Worm (Caenorhabditis elegans) whole organism, L1 larva: ENCODE results near the gene R160.5.

Experiments
- C34B4.2 ChIP-seq: sonication (generic microtip); optimal IDR thresholded peaks from 2 replicates; lab custom pipeline; 2017; ENCODE audit warnings: mild to moderate bottlenecking, missing genetic modification characterization, missing compliant biosample characterization
- Y116A8C.19 ChIP-seq: sonication (generic microtip); optimal IDR thresholded peaks from 2 replicates; lab custom pipeline; 2016; ENCODE audit warnings: missing compliant biosample characterization, missing genetic modification characterization, borderline replicate concordance
- aha-1 ChIP-seq: fragments of 150-350 bp; optimal IDR thresholded peaks from 2 replicates; lab custom pipeline; 2014; ENCODE audit warnings: missing biosample characterization, missing genetic modification characterization
- aly-2 ChIP-seq: fragments of 150-350 bp; optimal IDR thresholded peaks from 2 replicates; lab custom pipeline; 2014; ENCODE audit warnings: missing biosample characterization, missing genetic modification characterization
- ama-1 ChIP-seq: fragments of 150-350 bp; optimal IDR thresholded peaks from 2 replicates; lab custom pipeline; 2014
- blmp-1 ChIP-seq: fragments of 150-350 bp; optimal IDR thresholded peaks from 2 replicates; lab custom pipeline; 2014; ENCODE audit warnings: missing biosample characterization, missing genetic modification characterization
- ceh-8 ChIP-seq: fragments of 200-800 bp; sonication (Bioruptor generic); optimal IDR thresholded peaks from 2 replicates; lab custom pipeline; 2018; ENCODE audit warnings: mild to moderate bottlenecking, missing genetic modification characterization, moderate library complexity, missing compliant biosample characterization
- ceh-82 ChIP-seq, 3 experiments: fragments of 150-350 bp in 1 of 3; sonication (generic microtip) in 2 of 3; optimal IDR thresholded peaks; 2 replicates each; lab custom pipeline; 2014 to 2017; ENCODE audit warnings: missing biosample characterization in 3 of 3, missing genetic modification characterization in 3 of 3
- ceh-88 ChIP-seq: fragments of 200-800 bp; sonication (Bioruptor generic); IDR thresholded peaks from 2 replicates; pipeline ENCODE4 v1.3.6; 2022; ENCODE audit warnings: missing genetic modification characterization, missing compliant biosample characterization
- ces-1 ChIP-seq: fragments of 150-350 bp; optimal IDR thresholded peaks from 2 replicates; lab custom pipeline; 2014; ENCODE audit warnings: missing biosample characterization, missing genetic modification reagents, missing genetic modification characterization
- dpl-1 ChIP-seq, 3 experiments: fragments of 150-350 bp in 2 of 3; sonication (generic microtip) in 1 of 3; optimal IDR thresholded peaks; 2 replicates each; lab custom pipeline; 2014 to 2017; ENCODE audit warnings: missing biosample characterization in 3 of 3, missing genetic modification characterization in 3 of 3, missing genetic modification reagents in 3 of 3
- efl-1 ChIP-seq, 4 experiments: fragments of 150-350 bp; optimal IDR thresholded peaks in 3 of 4; peaks in 1 of 4; 1 replicate in 1 of 4; 2 replicates in 3 of 4; lab custom pipeline; 2014; ENCODE audit warnings: missing biosample characterization in 2 of 4, missing genetic modification characterization in 2 of 4, missing genetic modification reagents in 2 of 4
- efl-3 ChIP-seq: fragments of 200-800 bp; sonication (Bioruptor generic); optimal IDR thresholded peaks from 2 replicates; lab custom pipeline; 2018; ENCODE audit warnings: mild to moderate bottlenecking, missing genetic modification characterization, missing compliant biosample characterization
- egl-13 ChIP-seq: sonication (generic microtip); optimal IDR thresholded peaks from 2 replicates; lab custom pipeline; 2016; ENCODE audit warnings: missing genotype, missing genetic modification reagents, missing genetic modification characterization, missing compliant biosample characterization
- elt-2 ChIP-seq: sonication (generic microtip); optimal IDR thresholded peaks from 2 replicates; lab custom pipeline; 2016; ENCODE audit warnings: missing genetic modification characterization, mild to moderate bottlenecking, inconsistent platforms, missing compliant biosample characterization, missing genetic modification reagents
- elt-3 ChIP-seq, 6 experiments: fragments of 150-350 bp in 1 of 6; sonication (generic microtip); optimal IDR thresholded peaks; 2 replicates each; lab custom pipeline; 2017 to 2018; ENCODE audit warnings: missing biosample characterization in 6 of 6, missing genetic modification characterization in 6 of 6, inconsistent platforms in 1 of 6
- ets-5 ChIP-seq: fragments of 200-800 bp; sonication (Bioruptor generic); IDR thresholded peaks from 2 replicates; pipeline ENCODE4 v1.3.6; 2022; ENCODE audit warnings: missing genetic modification characterization, missing compliant biosample characterization
- fkh-10 ChIP-seq: sonication (generic microtip); optimal IDR thresholded peaks from 2 replicates; lab custom pipeline; 2017; ENCODE audit warnings: missing biosample characterization, missing genetic modification reagents, missing genetic modification characterization
- fkh-4 ChIP-seq: sonication (generic microtip); optimal IDR thresholded peaks from 2 replicates; lab custom pipeline; 2016; ENCODE audit warnings: missing compliant biosample characterization, missing genetic modification characterization, borderline replicate concordance
- hlh-17 ChIP-seq: fragments of 200-800 bp; sonication (Bioruptor generic); optimal IDR thresholded peaks from 2 replicates; lab custom pipeline; 2018; ENCODE audit warnings: missing genetic modification characterization, mild to moderate bottlenecking, missing compliant biosample characterization, moderate library complexity, borderline replicate concordance
- hlh-4 ChIP-seq: sonication (generic microtip); optimal IDR thresholded peaks from 2 replicates; lab custom pipeline; 2016; ENCODE audit warnings: mild to moderate bottlenecking, missing genetic modification characterization, missing compliant biosample characterization
- hpl-2 ChIP-seq: fragments of 150-350 bp; optimal IDR thresholded peaks from 2 replicates; lab custom pipeline; 2014; ENCODE audit warnings: missing biosample characterization, missing genetic modification reagents, missing genetic modification characterization
- irx-1 ChIP-seq: sonication (generic microtip); optimal IDR thresholded peaks from 2 replicates; lab custom pipeline; 2016; ENCODE audit warnings: missing genetic modification characterization, missing compliant biosample characterization
- isw-1 ChIP-seq: fragments of 200-800 bp; sonication (Bioruptor generic); IDR thresholded peaks from 2 replicates; pipeline ENCODE4 v1.3.6; 2022; ENCODE audit warnings: missing genetic modification characterization, missing compliant biosample characterization
- lin-15B ChIP-seq: fragments of 150-350 bp; sonication (generic microtip); optimal IDR thresholded peaks from 3 replicates; lab custom pipeline; 2014; ENCODE audit warnings: missing biosample characterization, missing genetic modification characterization
- lin-39 ChIP-seq: fragments of 150-350 bp; optimal IDR thresholded peaks from 2 replicates; lab custom pipeline; 2014; ENCODE audit warnings: missing biosample characterization, missing genetic modification reagents, missing genetic modification characterization
- lsy-2 ChIP-seq, 2 experiments: fragments of 150-350 bp; optimal IDR thresholded peaks; 2 replicates each; lab custom pipeline; 2014; ENCODE audit warnings: missing biosample characterization in 2 of 2, missing genetic modification characterization in 2 of 2
- mef-2 ChIP-seq: fragments of 150-350 bp; optimal IDR thresholded peaks from 2 replicates; lab custom pipeline; 2014; ENCODE audit warnings: missing biosample characterization, missing genetic modification characterization
- mep-1 ChIP-seq: fragments of 150-350 bp; optimal IDR thresholded peaks from 2 replicates; lab custom pipeline; 2014; ENCODE audit warnings: missing biosample characterization, missing genetic modification characterization
- nhr-11 ChIP-seq: fragments of 150-350 bp; optimal IDR thresholded peaks from 2 replicates; lab custom pipeline; 2014; ENCODE audit warnings: missing biosample characterization, missing genetic modification characterization
- nhr-28 ChIP-seq: fragments of 150-350 bp; optimal IDR thresholded peaks from 2 replicates; lab custom pipeline; 2014; ENCODE audit warnings: missing biosample characterization, missing genetic modification characterization
- nhr-47 ChIP-seq: sonication (generic microtip); optimal IDR thresholded peaks from 2 replicates; lab custom pipeline; 2016; ENCODE audit warnings: mild to moderate bottlenecking, missing genetic modification characterization, moderate library complexity, missing compliant biosample characterization
- nhr-76 ChIP-seq: sonication (generic microtip); optimal IDR thresholded peaks from 2 replicates; lab custom pipeline; 2017; ENCODE audit warnings: missing biosample characterization, missing genetic modification characterization
- nhr-77 ChIP-seq: fragments of 150-350 bp; optimal IDR thresholded peaks from 2 replicates; lab custom pipeline; 2014; ENCODE audit warnings: missing biosample characterization, missing genetic modification characterization
- nhr-85 ChIP-seq: sonication (generic microtip); peaks from one replicate; lab custom pipeline; 2016; ENCODE audit warnings: missing genetic modification characterization, inconsistent platforms, missing compliant biosample characterization
- pag-3 ChIP-seq: sonication (generic microtip); optimal IDR thresholded peaks from 2 replicates; lab custom pipeline; 2017; ENCODE audit warnings: missing genetic modification characterization, mild to moderate bottlenecking, missing compliant biosample characterization, antibody characterized with exemption, borderline replicate concordance; ENCODE audit not compliant: insufficient read depth
- pqm-1 ChIP-seq: sonication (generic microtip); optimal IDR thresholded peaks from 3 replicates; lab custom pipeline; 2017; ENCODE audit warnings: missing biosample characterization, missing genetic modification characterization
- rnt-1 ChIP-seq: sonication (generic microtip); optimal IDR thresholded peaks from 2 replicates; lab custom pipeline; 2016; ENCODE audit warnings: mild to moderate bottlenecking, missing genetic modification characterization, moderate library complexity, missing compliant biosample characterization
- snu-23 ChIP-seq: sonication (generic microtip); optimal IDR thresholded peaks from 2 replicates; lab custom pipeline; 2016; ENCODE audit warnings: missing genetic modification characterization, missing compliant biosample characterization
- sox-4 ChIP-seq: sonication (generic microtip); optimal IDR thresholded peaks from 2 replicates; lab custom pipeline; 2016; ENCODE audit warnings: missing genetic modification characterization, missing compliant biosample characterization
- sptf-1 ChIP-seq: fragments of 150-350 bp; optimal IDR thresholded peaks from 2 replicates; lab custom pipeline; 2014; ENCODE audit warnings: missing biosample characterization, missing genetic modification characterization
- sup-37 ChIP-seq: fragments of 200-800 bp; sonication (Bioruptor generic); optimal IDR thresholded peaks from 2 replicates; lab custom pipeline; 2018; ENCODE audit warnings: mild to moderate bottlenecking, missing genetic modification characterization, missing compliant biosample characterization
- swsn-7 ChIP-seq: sonication (generic microtip); optimal IDR thresholded peaks from 2 replicates; lab custom pipeline; 2016; ENCODE audit warnings: missing genetic modification characterization, missing compliant biosample characterization
- unc-130 ChIP-seq: fragments of 150-350 bp; optimal IDR thresholded peaks from 2 replicates; lab custom pipeline; 2017; ENCODE audit warnings: missing biosample characterization, missing genetic modification characterization, inconsistent platforms
- unc-30 ChIP-seq: sonication (generic microtip); optimal IDR thresholded peaks from 2 replicates; lab custom pipeline; 2017; ENCODE audit warnings: missing biosample characterization, missing genetic modification characterization
- zag-1 ChIP-seq: fragments of 150-350 bp; optimal IDR thresholded peaks from 2 replicates; lab custom pipeline; 2014; ENCODE audit warnings: missing biosample characterization, missing genetic modification characterization
- zip-4 ChIP-seq: fragments of 200-800 bp; sonication (Bioruptor generic); optimal IDR thresholded peaks from 2 replicates; lab custom pipeline; 2018; ENCODE audit warnings: mild to moderate bottlenecking, missing genetic modification characterization, moderate library complexity, missing compliant biosample characterization

Gene R160.5

ce11 chrX:4410280-4410911 is 39.7 kb upstream of the R160.5 start:
- no peak for TF ChIP-seq nhr-85 (tag; lab: Kevin White, UChicago)
- TF ChIP-seq efl-1 (optimal IDR thresholded peaks at IDR 0.05; lab: Kevin White, UChicago), result no peak
- TF ChIP-seq efl-1 (GFP tag; optimal IDR thresholded peaks at IDR 0.05 in 1 of 2; lab: Kevin White, UChicago), result no peak
- TF ChIP-seq rnt-1 (tag; lab: Kevin White, UChicago), result no peak
- TF ChIP-seq hlh-17, result no peak
- no peak for TF ChIP-seq fkh-4 (tag; lab: Kevin White, UChicago)
- no peak for TF ChIP-seq hpl-2
- no peak for TF ChIP-seq mef-2 (tag; lab: Kevin White, UChicago)
- TF ChIP-seq aha-1, result no peak
- TF ChIP-seq ama-1 (lab: Kevin White, UChicago), result no peak
- no peak for TF ChIP-seq hlh-4 (tag; lab: Kevin White, UChicago)
- no peak for TF ChIP-seq snu-23
- no peak for TF ChIP-seq lin-39 (tag; lab: Kevin White, UChicago)
- no peak for TF ChIP-seq zip-4
- TF ChIP-seq pqm-1 (tag; lab: Kevin White, UChicago), result no peak
- TF ChIP-seq elt-3 (tag; optimal IDR thresholded peaks at IDR 0.05; lab: Kevin White, UChicago), result no peak
- TF ChIP-seq sox-4, result no peak
- TF ChIP-seq nhr-76 (tag; lab: Kevin White, UChicago), result no peak
- no peak for TF ChIP-seq ceh-88 (GFP tag; lab: Robert Waterston, UW)

- no peak for TF ChIP-seq unc-30
- no peak for TF ChIP-seq ces-1 (GFP tag; lab: Kevin White, UChicago)
- no peak for TF ChIP-seq pag-3 (tag; lab: Kevin White, UChicago)
- TF ChIP-seq hpl-2, result no peak
- no peak for TF ChIP-seq egl-13 (tag; lab: Kevin White, UChicago)
- TF ChIP-seq nhr-77 (tag; lab: Kevin White, UChicago), result no peak
- no peak for TF ChIP-seq isw-1 (GFP tag; lab: Robert Waterston, UW)
- no peak for TF ChIP-seq sup-37 (GFP tag; lab: Kevin White, UChicago)
- TF ChIP-seq lsy-2 (tag; optimal IDR thresholded peaks at IDR 0.05; lab: Kevin White, UChicago), result no peak
- no peak for TF ChIP-seq ceh-82 (tag; optimal IDR thresholded peaks at IDR 0.05; lab: Kevin White, UChicago)
- no peak for TF ChIP-seq ets-5
- no peak for TF ChIP-seq lin-15B (tag; lab: Kevin White, UChicago)
- TF ChIP-seq sptf-1 (tag; lab: Kevin White, UChicago), result no peak
- TF ChIP-seq elt-2, result no peak
- TF ChIP-seq ceh-8 (GFP tag; lab: Kevin White, UChicago), result no peak
- no peak for TF ChIP-seq swsn-7 (tag; lab: Kevin White, UChicago)
- no peak for TF ChIP-seq aha-1
- TF ChIP-seq aly-2 (tag; lab: Kevin White, UChicago), result no peak
These were observed 39.1 kb upstream of the R160.5 start for ce11 chrX:4409591-4410279.

- no peak for TF ChIP-seq fkh-4 (tag; lab: Kevin White, UChicago)
- no peak for TF ChIP-seq nhr-47 (tag; lab: Kevin White, UChicago)
- TF ChIP-seq nhr-11 (tag; lab: Kevin White, UChicago), result no peak
- TF ChIP-seq efl-3 (GFP tag; lab: Kevin White, UChicago), result no peak
- TF ChIP-seq blmp-1 (tag; lab: Kevin White, UChicago), result no peak
- TF ChIP-seq dpl-1 (GFP tag; optimal IDR thresholded peaks at IDR 0.05; lab: Kevin White, UChicago), result no peak
- TF ChIP-seq zag-1, result no peak
- no peak for TF ChIP-seq efl-1 (optimal IDR thresholded peaks at IDR 0.05; lab: Kevin White, UChicago)
- TF ChIP-seq efl-1 (GFP tag; optimal IDR thresholded peaks at IDR 0.05 in 1 of 2; lab: Kevin White, UChicago), result no peak
- no peak for TF ChIP-seq unc-130 (tag; lab: Kevin White, UChicago)
- TF ChIP-seq irx-1, result no peak
- no peak for TF ChIP-seq C34B4.2 (tag; lab: Kevin White, UChicago)
- TF ChIP-seq hlh-17, result no peak
- TF ChIP-seq fkh-10, result no peak
- no peak for TF ChIP-seq Y116A8C.19
- TF ChIP-seq mep-1 (tag; lab: Kevin White, UChicago), result no peak
- TF ChIP-seq nhr-28 (tag; lab: Kevin White, UChicago), result no peak
- TF ChIP-seq rnt-1 (tag; lab: Kevin White, UChicago), result no peak
These were observed 37.8 kb upstream of the R160.5 start for ce11 chrX:4408466-4408865.
